Fruit fly (Drosophila melanogaster) whole organism, adult: ENCODE measurements around the gene CG14840.

ENCODE experiments used
- CG14711 ChIP-seq: fragments of 200-800 bp; sonication (Bioruptor generic); optimal IDR thresholded peaks from 2 replicates; lab custom pipeline; 2018; ENCODE audit warnings: missing biosample characterization, mild to moderate bottlenecking, missing genetic modification characterization, moderate library complexity
- CG1620 ChIP-seq: fragments of 200-800 bp; sonication (Bioruptor generic); optimal IDR thresholded peaks from 2 replicates; lab custom pipeline; 2016; ENCODE audit warnings: missing biosample characterization, missing genetic modification characterization
- CG33017 ChIP-seq: fragments of 200-800 bp; sonication (Bioruptor generic); optimal IDR thresholded peaks from 2 replicates; lab custom pipeline; 2018; ENCODE audit warnings: missing biosample characterization, mild to moderate bottlenecking, missing genetic modification characterization, moderate library complexity
- CG5204 ChIP-seq: fragments of 200-800 bp; sonication (Bioruptor generic); optimal IDR thresholded peaks from 2 replicates; lab custom pipeline; 2016; ENCODE audit warnings: missing biosample characterization, missing genetic modification characterization
- CG7045 ChIP-seq: fragments of 200-800 bp; sonication (Bioruptor generic); optimal IDR thresholded peaks from 2 replicates; lab custom pipeline; 2017; ENCODE audit warnings: missing biosample characterization, mild to moderate bottlenecking, missing genetic modification characterization
- Clk ChIP-seq: fragments of 200-800 bp; sonication (Bioruptor generic); optimal IDR thresholded peaks from 2 replicates; lab custom pipeline; 2017; ENCODE audit warnings: missing biosample characterization, missing genetic modification characterization
- Hr96 ChIP-seq: fragments of 200-800 bp; sonication (Bioruptor generic); optimal IDR thresholded peaks from 2 replicates; lab custom pipeline; 2016; ENCODE audit warnings: missing biosample characterization, missing genetic modification characterization
- cic ChIP-seq: fragments of 200-800 bp; sonication (Bioruptor generic); optimal IDR thresholded peaks from 2 replicates; lab custom pipeline; 2017; ENCODE audit warnings: missing biosample characterization, mild to moderate bottlenecking, missing genetic modification characterization, moderate library complexity
- cnc ChIP-seq, 2 experiments: fragments of >200 bp; optimal IDR thresholded peaks; 2 replicates each; lab custom pipeline; 2017
- kay ChIP-seq: fragments of 200-800 bp; sonication (Bioruptor generic); peaks from one replicate; lab custom pipeline; 2016; ENCODE audit warnings: missing biosample characterization, missing genetic modification characterization, borderline replicate concordance
- ovo ChIP-seq: fragments of 200-800 bp; sonication (Bioruptor generic); optimal IDR thresholded peaks from 2 replicates; lab custom pipeline; 2016; ENCODE audit warnings: missing biosample characterization, missing genetic modification characterization
- toe ChIP-seq: fragments of 200-800 bp; sonication (Bioruptor generic); optimal IDR thresholded peaks from 2 replicates; lab custom pipeline; 2016; ENCODE audit warnings: missing biosample characterization, missing genetic modification characterization

- no peak for TF ChIP-seq CG14711
- TF ChIP-seq ovo: peak; percentile 77
- no peak for TF ChIP-seq kay
- no peak for TF ChIP-seq Hr96 (GFP tag; lab: Kevin White, UChicago)
- no peak for TF ChIP-seq Clk (GFP tag; lab: Kevin White, UChicago)
- peak; percentile 94 for TF ChIP-seq cic (GFP tag; lab: Kevin White, UChicago)
- TF ChIP-seq CG1620 (GFP tag; lab: Kevin White, UChicago): no peak
- no peak for TF ChIP-seq CG7045 (GFP tag; lab: Kevin White, UChicago)
- TF ChIP-seq CG33017 (tag; lab: Kevin White, UChicago): no peak
- TF ChIP-seq cnc (optimal IDR thresholded peaks at IDR 0.05; lab: Kevin White, UChicago): no peak
- TF ChIP-seq toe (GFP tag; lab: Kevin White, UChicago): no peak
- TF ChIP-seq CG5204 (GFP tag; lab: Kevin White, UChicago): no peak
These were observed 37.3 kb upstream of the CG14840 start for dm6 chr3R:14298078-14298896.
